Worm (Caenorhabditis elegans): ENCODE measurements around the gene K02D10.1.

The K02D10.1 gene

DNA sequence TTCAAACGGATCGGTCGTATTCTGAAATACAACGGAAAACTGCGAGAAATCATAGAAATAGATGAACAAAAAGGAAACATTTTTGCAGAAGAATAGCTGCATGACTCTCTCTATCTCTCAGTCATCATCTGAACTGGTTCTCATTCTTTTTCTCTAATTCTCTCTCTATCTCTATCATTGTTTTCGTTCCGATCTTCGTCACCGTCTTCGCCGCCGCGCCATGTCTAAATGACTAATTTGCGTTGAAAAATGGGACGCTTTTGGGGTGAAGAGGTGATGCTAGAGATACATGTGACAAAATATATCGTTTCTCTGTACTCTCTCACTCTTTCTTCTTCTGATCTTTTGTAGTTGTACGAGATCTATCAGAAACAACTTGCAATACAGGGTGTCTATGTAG is 11.1 kb downstream of the K02D10.1 start (continued):
- TF ChIP-seq nhr-111 (GFP tag; optimal IDR thresholded peaks at IDR 0.05) (no peak), dmd-8 (GFP tag; IDR thresholded peaks at IDR 0.05) (no peak), dmd-6 (GFP tag; IDR thresholded peaks at IDR 0.05) (peak; percentile 45; the same call in 1 of the 2 replicates), mxl-2 (GFP tag; conservative IDR thresholded peaks at IDR 0.05) (no peak), nhr-48 (tag; optimal IDR thresholded peaks at IDR 0.05) (peak; percentile 52)

DNA sequence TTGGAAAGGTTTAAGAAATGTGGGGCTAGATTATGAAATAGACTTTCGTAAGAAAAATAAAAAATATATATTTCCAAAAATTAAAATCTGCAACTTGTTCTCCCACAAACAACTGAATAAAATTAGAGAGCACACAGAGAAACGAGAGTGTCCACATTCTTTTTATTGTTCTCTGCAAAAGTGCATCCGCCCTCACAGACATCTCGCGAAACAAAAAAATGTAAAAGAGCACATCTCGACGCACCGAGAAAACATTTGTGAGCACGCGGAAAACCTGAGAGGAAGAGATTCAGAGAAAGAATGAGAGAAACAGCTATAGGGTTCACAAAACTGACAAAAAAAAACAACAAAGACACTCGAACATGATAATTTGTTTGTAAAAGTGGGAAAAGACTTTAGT is 12.7 kb downstream of the K02D10.1 start:
- TF ChIP-seq lsy-2 (tag; optimal IDR thresholded peaks at IDR 0.05) (peak in 1 of 2 experiments; percentile 47), rbr-2 (tag; optimal IDR thresholded peaks at IDR 0.05) (peak; percentile 1), fos-1 (tag; optimal IDR thresholded peaks at IDR 0.05) (no peak), jun-1 (tag; optimal IDR thresholded peaks at IDR 0.05) (no peak), attf-4 (tag; optimal IDR thresholded peaks at IDR 0.05) (no peak), lim-7 (GFP tag; IDR thresholded peaks at IDR 0.05) (no peak), F49E8.2 (tag; optimal IDR thresholded peaks at IDR 0.05; ENCODE audit: borderline replicate concordance) (no peak), arid-1 (GFP tag; conservative IDR thresholded peaks at IDR 0.05) (no peak), daf-16 (GFP tag; optimal IDR thresholded peaks at IDR 0.05) (peak in 1 of 2 experiments; percentile 4), daf-16 (tag; optimal IDR thresholded peaks at IDR 0.05) (no peak), set-16 (GFP tag; IDR thresholded peaks at IDR 0.05) (no peak), F44E2.7 (GFP tag; IDR thresholded peaks at IDR 0.05) (no peak), egl-27 (tag; optimal IDR thresholded peaks at IDR 0.05) (no peak), cey-2 (tag; optimal IDR thresholded peaks at IDR 0.05; ENCODE audit: borderline replicate concordance, insufficient read depth) (no peak), dmd-8 (GFP tag; IDR thresholded peaks at IDR 0.05) (no peak), hlh-30 (tag; optimal IDR thresholded peaks at IDR 0.05; ENCODE audit: insufficient read depth) (peak; percentile 52), hlh-11 (tag; optimal IDR thresholded peaks at IDR 0.05) (peak; percentile 2), dmd-6 (GFP tag; IDR thresholded peaks at IDR 0.05) (0 out of 2 replicates have a peak, but pooled peaks have one; percentile 20), hmg-1.1 (GFP tag; IDR thresholded peaks at IDR 0.05) (no peak), aha-1 (tag) (no peak), snpc-4 (tag; optimal IDR thresholded peaks at IDR 0.05) (no peak), lin-39 (tag; optimal IDR thresholded peaks at IDR 0.05) (no peak), nhr-11 (tag; optimal IDR thresholded peaks at IDR 0.05) (peak; percentile 4), madf-5 (GFP tag; IDR thresholded peaks at IDR 0.05) (no peak), mdl-1 (tag; optimal IDR thresholded peaks at IDR 0.05) (peak in 1 of 2 experiments; percentile 45), ceh-82 (tag; optimal IDR thresholded peaks at IDR 0.05) (no peak), nhr-10 (tag; optimal IDR thresholded peaks at IDR 0.05) (no peak), ceh-32 (tag; optimal IDR thresholded peaks at IDR 0.05; ENCODE audit: poor library complexity) (no peak), ZK546.5 (tag; optimal IDR thresholded peaks at IDR 0.05) (no peak), mes-2 (tag; optimal IDR thresholded peaks at IDR 0.05; ENCODE audit: poor library complexity, severe bottlenecking) (no peak), unc-62 (GFP tag; optimal IDR thresholded peaks at IDR 0.05 in 1 of 2) (peak in 1 of 2 experiments; percentile 93), unc-62 (tag; optimal IDR thresholded peaks at IDR 0.05) (no peak), dpl-1 (GFP tag; optimal IDR thresholded peaks at IDR 0.05) (peak; percentile 12), pqm-1 (tag; optimal IDR thresholded peaks at IDR 0.05) (no peak)

DNA sequence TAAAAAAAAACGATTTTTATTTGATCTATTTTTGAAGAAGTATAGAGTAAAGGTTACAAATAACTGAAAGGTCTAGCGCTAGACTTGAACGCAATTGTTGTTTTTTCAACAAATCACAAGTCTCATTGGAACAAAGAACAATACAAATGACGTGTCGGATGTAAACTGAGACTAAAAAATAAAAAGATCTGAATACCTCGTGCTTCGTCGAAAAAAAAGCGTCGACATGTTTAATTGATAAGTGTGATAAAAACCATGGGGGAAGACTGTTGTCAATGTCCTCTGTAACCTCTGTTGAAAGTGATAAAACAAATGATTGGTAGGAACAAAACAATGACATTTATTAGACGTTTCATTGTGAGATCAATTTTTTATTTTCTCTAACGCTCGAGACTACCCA is 13.4 kb downstream of the K02D10.1 start:
- TF ChIP-seq php-3 (GFP tag; IDR thresholded peaks at IDR 0.05) (peak; percentile 87), nhr-28 (tag; optimal IDR thresholded peaks at IDR 0.05) (peak; percentile 78), lin-29 (GFP tag; IDR thresholded peaks at IDR 0.05) (no peak), lim-7 (GFP tag; IDR thresholded peaks at IDR 0.05) (no peak), hlh-30 (tag; optimal IDR thresholded peaks at IDR 0.05; ENCODE audit: insufficient read depth) (peak; percentile 91), mxl-3 (GFP tag; optimal IDR thresholded peaks at IDR 0.05) (peak; percentile 3), spr-1 (tag; optimal IDR thresholded peaks at IDR 0.05) (no peak), T20F7.1 (GFP tag; optimal IDR thresholded peaks at IDR 0.05) (peak; percentile 57), vab-7 (GFP tag; IDR thresholded peaks at IDR 0.05) (no peak), snpc-1.2 (GFP tag; IDR thresholded peaks at IDR 0.05) (no peak), dmd-6 (GFP tag; IDR thresholded peaks at IDR 0.05) (peak; percentile 96), daf-12 (tag; optimal IDR thresholded peaks at IDR 0.05) (no peak), ztf-7 (tag; optimal IDR thresholded peaks at IDR 0.05) (no peak), daf-16 (GFP tag; optimal IDR thresholded peaks at IDR 0.05) (no peak), daf-16 (tag; optimal IDR thresholded peaks at IDR 0.05) (peak; percentile 83), mdl-1 (tag; optimal IDR thresholded peaks at IDR 0.05) (peak in 1 of 2 experiments; percentile 77), hif-1 (tag; optimal IDR thresholded peaks at IDR 0.05) (peak in 1 of 2 experiments; percentile 38), zfp-2 (tag; optimal IDR thresholded peaks at IDR 0.05) (no peak), egl-43 (GFP tag; IDR thresholded peaks at IDR 0.05) (no peak)
